Fruit fly (Drosophila melanogaster): ENCODE measurements around the gene Crk.

The Crk gene

dm6 chr4:238400-238799, 28.4 kb downstream of the Crk start:
- TF ChIP-seq Hr83 (GFP tag; optimal IDR thresholded peaks at IDR 0.05; ENCODE audit: poor library complexity, severe bottlenecking) (no peak), rgr (GFP tag; optimal IDR thresholded peaks at IDR 0.05) (no peak), pan (optimal IDR thresholded peaks at IDR 0.05) (no peak), Myc (optimal IDR thresholded peaks at IDR 0.05) (no peak)

- no peak for TF ChIP-seq HLH106 (tag; optimal IDR thresholded peaks at IDR 0.05)
Measured at dm6 chr4:240850-241249, 30.8 kb downstream of the Crk start.

dm6 chr4:253176-253575, 43.2 kb downstream of the Crk start, which contains the start of gene dpr7:
Gene dpr7, minus strand, starts transcription at chr4:253329.
- no peak for TF ChIP-seq sage (GFP tag; optimal IDR thresholded peaks at IDR 0.05)
- no peak for TF ChIP-seq OdsH (GFP tag; optimal IDR thresholded peaks at IDR 0.05)
- TF ChIP-seq sv (GFP tag; optimal IDR thresholded peaks at IDR 0.05) = no peak
- TF ChIP-seq ey (GFP tag; optimal IDR thresholded peaks at IDR 0.05) = no peak
- TF ChIP-seq Hnf4 (GFP tag; optimal IDR thresholded peaks at IDR 0.05) = no peak
- TF ChIP-seq h (GFP tag; optimal IDR thresholded peaks at IDR 0.05) = no peak
- TF ChIP-seq lola (GFP tag; optimal IDR thresholded peaks at IDR 0.05) = no peak
- no peak for TF ChIP-seq HLH106 (tag; optimal IDR thresholded peaks at IDR 0.05)
- no peak for TF ChIP-seq CG32264 (GFP tag; optimal IDR thresholded peaks at IDR 0.05)
- TF ChIP-seq CrebA (GFP tag; optimal IDR thresholded peaks at IDR 0.05; ENCODE audit: borderline replicate concordance) = no peak
- no peak for TF ChIP-seq GATAd (GFP tag; optimal IDR thresholded peaks at IDR 0.05)
- TF ChIP-seq usp (GFP tag; optimal IDR thresholded peaks at IDR 0.05) = no peak
- TF ChIP-seq rgr (GFP tag; optimal IDR thresholded peaks at IDR 0.05) = no peak

dm6 chr4:254697-255096, 44.7 kb downstream of the Crk start, which contains the start of gene RhoGAP102A:
Gene RhoGAP102A, plus strand, starts transcription at chr4:254997.
- TF ChIP-seq Hr78 (GFP tag; optimal IDR thresholded peaks at IDR 0.05) (no peak), Dif (GFP tag; optimal IDR thresholded peaks at IDR 0.05; ENCODE audit: partially characterized antibody) (no peak), h (GFP tag; optimal IDR thresholded peaks at IDR 0.05) (no peak), CG32264 (GFP tag; optimal IDR thresholded peaks at IDR 0.05) (no peak), N (GFP tag; optimal IDR thresholded peaks at IDR 0.05) (no peak), Sp1 (GFP tag; optimal IDR thresholded peaks at IDR 0.05) (no peak), psq (GFP tag; optimal IDR thresholded peaks at IDR 0.05) (no peak), OdsH (GFP tag; optimal IDR thresholded peaks at IDR 0.05) (no peak), Dfd (GFP tag; optimal IDR thresholded peaks at IDR 0.05) (no peak), dmrt93B (GFP tag; optimal IDR thresholded peaks at IDR 0.05) (no peak), Myc (optimal IDR thresholded peaks at IDR 0.05) (no peak), Hnf4 (GFP tag; optimal IDR thresholded peaks at IDR 0.05) (no peak), dsf (GFP tag; optimal IDR thresholded peaks at IDR 0.05; ENCODE audit: borderline replicate concordance) (no peak), ey (GFP tag; optimal IDR thresholded peaks at IDR 0.05) (no peak), Rel (GFP tag; optimal IDR thresholded peaks at IDR 0.05) (no peak), Rel (tag; optimal IDR thresholded peaks at IDR 0.05) (no peak)

- no peak for TF ChIP-seq Myc (optimal IDR thresholded peaks at IDR 0.05)
- TF ChIP-seq brk (GFP tag; optimal IDR thresholded peaks at IDR 0.05) = no peak
- no peak for TF ChIP-seq br (GFP tag; optimal IDR thresholded peaks at IDR 0.05)
- no peak for TF ChIP-seq sage (GFP tag; optimal IDR thresholded peaks at IDR 0.05)
- no peak for TF ChIP-seq fru (GFP tag; optimal IDR thresholded peaks at IDR 0.05)
- TF ChIP-seq tai (GFP tag; optimal IDR thresholded peaks at IDR 0.05) = no peak
- no peak for TF ChIP-seq dl (GFP tag; optimal IDR thresholded peaks at IDR 0.05; ENCODE audit: insufficient read depth in 1 of 2, partially characterized antibody in 2 of 2)
- no peak for TF ChIP-seq N (GFP tag; optimal IDR thresholded peaks at IDR 0.05)
- no peak for TF ChIP-seq sv (GFP tag; optimal IDR thresholded peaks at IDR 0.05)
- TF ChIP-seq h (GFP tag; optimal IDR thresholded peaks at IDR 0.05) = no peak
- TF ChIP-seq Hnf4 (GFP tag; optimal IDR thresholded peaks at IDR 0.05) = no peak
- no peak for TF ChIP-seq lola (GFP tag; optimal IDR thresholded peaks at IDR 0.05)
- no peak for TF ChIP-seq Sp1 (GFP tag; optimal IDR thresholded peaks at IDR 0.05)
- TF ChIP-seq woc (GFP tag; optimal IDR thresholded peaks at IDR 0.05) = no peak
- TF ChIP-seq Dif (GFP tag; optimal IDR thresholded peaks at IDR 0.05; ENCODE audit: partially characterized antibody) = no peak
- no peak for TF ChIP-seq CrebA (GFP tag; optimal IDR thresholded peaks at IDR 0.05; ENCODE audit: borderline replicate concordance)
- no peak for TF ChIP-seq Jra (GFP tag; optimal IDR thresholded peaks at IDR 0.05)
- no peak for TF ChIP-seq rgr (GFP tag; optimal IDR thresholded peaks at IDR 0.05)
Measured at dm6 chr4:261484-262070, 51.6 kb downstream of the Crk start.
